Worm (Caenorhabditis elegans): ENCODE results near the gene nhr-167.

Gene nhr-167

DNA sequence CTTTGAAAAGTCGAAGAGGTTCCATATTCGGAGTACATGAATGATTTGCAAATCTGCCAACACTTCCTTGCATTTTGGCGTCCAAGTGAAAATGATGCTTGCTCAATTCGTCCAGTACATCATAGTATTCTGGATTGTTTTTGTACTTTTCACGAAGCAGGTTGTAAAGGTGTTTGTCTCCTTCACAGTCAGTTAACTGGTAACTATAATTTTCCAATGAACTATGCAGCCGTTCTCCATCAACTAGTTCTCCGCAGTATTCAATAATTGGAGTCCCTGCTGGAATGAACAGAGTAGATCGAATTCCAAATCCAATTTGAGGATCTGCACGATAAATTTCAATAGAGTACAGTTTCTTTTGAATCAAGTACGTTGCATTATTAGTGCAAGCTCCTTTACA lies 10.6 kb downstream of the nhr-167 start:
- TF ChIP-seq aly-1 (tag; optimal IDR thresholded peaks at IDR 0.05) (no peak), B0310.2 (tag; optimal IDR thresholded peaks at IDR 0.05) (no peak), sea-1 (GFP tag; conservative IDR thresholded peaks at IDR 0.05) (no peak), tbx-11 (GFP tag; IDR thresholded peaks at IDR 0.05) (no peak), hmg-4 (GFP tag; optimal IDR thresholded peaks at IDR 0.05) (no peak)

DNA sequence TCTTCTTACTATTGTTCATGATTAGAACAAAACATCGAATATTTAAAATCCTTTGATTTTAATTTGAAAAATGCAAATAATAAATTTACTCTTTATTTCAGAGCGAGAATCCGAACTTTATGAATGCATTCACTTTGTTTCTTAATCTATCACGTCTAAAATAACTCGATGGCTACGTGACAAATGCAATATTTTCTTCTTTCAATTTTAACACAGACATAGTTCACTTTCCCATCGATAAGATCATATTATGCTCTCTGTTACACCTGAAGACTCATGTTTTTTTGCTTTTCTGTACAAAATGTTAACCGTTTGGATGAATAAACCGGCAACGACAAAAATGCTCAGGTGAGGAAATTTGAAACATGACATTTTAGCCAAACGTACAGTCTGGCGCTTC lies 12.3 kb downstream of the nhr-167 start:
- no peak for TF ChIP-seq scrt-1 (GFP tag; IDR thresholded peaks at IDR 0.05)
- TF ChIP-seq tbx-37 (GFP tag; conservative IDR thresholded peaks at IDR 0.05), result no peak
- no peak for TF ChIP-seq tbx-11 (GFP tag; IDR thresholded peaks at IDR 0.05)
- TF ChIP-seq aly-1 (tag; optimal IDR thresholded peaks at IDR 0.05), result no peak
- no peak for TF ChIP-seq pes-1 (GFP tag; IDR thresholded peaks at IDR 0.05)
- TF ChIP-seq hnd-1 (tag; optimal IDR thresholded peaks at IDR 0.05), result no peak
- no peak for TF ChIP-seq F13C5.2 (tag; optimal IDR thresholded peaks at IDR 0.05)
- no peak for TF ChIP-seq flt-1 (GFP tag; IDR thresholded peaks at IDR 0.05)
- no peak for TF ChIP-seq B0310.2 (tag; optimal IDR thresholded peaks at IDR 0.05)
- TF ChIP-seq ceh-13 (GFP tag; optimal IDR thresholded peaks at IDR 0.05), result no peak
- TF ChIP-seq hmg-4 (GFP tag; optimal IDR thresholded peaks at IDR 0.05), result no peak
- TF ChIP-seq hmbx-1 (tag; optimal IDR thresholded peaks at IDR 0.05), result no peak
- no peak for TF ChIP-seq ceh-36 (tag; optimal IDR thresholded peaks at IDR 0.05)
- no peak for TF ChIP-seq ets-7 (tag; optimal IDR thresholded peaks at IDR 0.05)

DNA sequence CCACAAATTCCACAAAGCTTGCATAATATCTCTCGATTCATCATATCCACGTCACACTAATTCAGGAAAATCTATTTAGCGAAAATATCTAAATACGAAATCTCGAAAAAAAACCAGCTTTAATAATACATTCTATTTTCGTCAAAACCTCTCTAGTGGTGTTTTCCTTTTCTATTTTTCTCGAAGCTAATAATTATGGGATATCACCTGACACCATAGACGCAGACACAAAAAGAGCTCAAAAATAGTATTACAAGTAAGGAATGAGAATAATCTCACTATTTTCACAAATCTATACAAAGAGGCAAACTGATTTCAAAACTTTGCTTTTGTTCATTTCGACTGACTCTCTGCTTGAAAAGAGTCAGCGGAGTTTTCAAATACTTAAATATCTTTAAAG lies 12.8 kb downstream of the nhr-167 start:
- TF ChIP-seq pes-1 (GFP tag; IDR thresholded peaks at IDR 0.05), result no peak
- no peak for TF ChIP-seq tbx-11 (GFP tag; IDR thresholded peaks at IDR 0.05)
- no peak for TF ChIP-seq scrt-1 (GFP tag; IDR thresholded peaks at IDR 0.05)
- no peak for TF ChIP-seq hmbx-1 (tag; optimal IDR thresholded peaks at IDR 0.05)
- TF ChIP-seq tbx-37 (GFP tag; conservative IDR thresholded peaks at IDR 0.05), result no peak
- TF ChIP-seq ama-1 (optimal IDR thresholded peaks at IDR 0.05), result no peak
- TF ChIP-seq sea-1 (GFP tag; conservative IDR thresholded peaks at IDR 0.05), result no peak
- no peak for TF ChIP-seq tra-4 (tag; optimal IDR thresholded peaks at IDR 0.05)
- TF ChIP-seq ceh-36 (tag; optimal IDR thresholded peaks at IDR 0.05), result no peak
- no peak for TF ChIP-seq ets-7 (tag; optimal IDR thresholded peaks at IDR 0.05)

DNA sequence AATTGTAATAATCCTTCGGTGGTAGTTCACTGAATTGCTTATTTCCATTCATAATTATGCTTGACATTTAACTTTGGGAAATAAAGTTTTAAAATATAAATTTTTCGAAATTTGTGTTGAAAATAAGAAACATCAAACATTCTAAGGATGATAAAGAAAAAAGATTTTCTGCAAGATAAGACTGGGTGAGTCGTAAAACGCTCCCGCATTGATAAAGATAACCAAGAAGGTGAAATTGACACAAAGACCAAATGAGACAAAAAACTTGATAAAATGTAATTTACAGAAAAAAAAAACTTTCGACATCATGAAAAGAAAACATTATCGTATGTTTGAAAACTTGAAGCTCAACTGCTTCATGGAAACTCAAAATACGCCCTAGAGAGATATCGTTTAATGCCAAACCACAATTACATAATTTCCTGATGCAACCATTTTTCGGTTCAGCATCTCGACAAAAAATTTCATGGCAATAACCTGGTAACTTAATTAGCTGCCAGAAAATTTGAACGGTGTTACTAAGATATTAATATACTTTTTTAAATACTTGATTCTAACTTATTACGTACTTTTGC lies 13.8 kb downstream of the nhr-167 start:
- TF ChIP-seq pes-1 (GFP tag; IDR thresholded peaks at IDR 0.05) (no peak), B0310.2 (tag; optimal IDR thresholded peaks at IDR 0.05) (no peak), hnd-1 (tag; optimal IDR thresholded peaks at IDR 0.05) (no peak), scrt-1 (GFP tag; IDR thresholded peaks at IDR 0.05) (no peak), hmg-4 (GFP tag; optimal IDR thresholded peaks at IDR 0.05) (no peak)

DNA sequence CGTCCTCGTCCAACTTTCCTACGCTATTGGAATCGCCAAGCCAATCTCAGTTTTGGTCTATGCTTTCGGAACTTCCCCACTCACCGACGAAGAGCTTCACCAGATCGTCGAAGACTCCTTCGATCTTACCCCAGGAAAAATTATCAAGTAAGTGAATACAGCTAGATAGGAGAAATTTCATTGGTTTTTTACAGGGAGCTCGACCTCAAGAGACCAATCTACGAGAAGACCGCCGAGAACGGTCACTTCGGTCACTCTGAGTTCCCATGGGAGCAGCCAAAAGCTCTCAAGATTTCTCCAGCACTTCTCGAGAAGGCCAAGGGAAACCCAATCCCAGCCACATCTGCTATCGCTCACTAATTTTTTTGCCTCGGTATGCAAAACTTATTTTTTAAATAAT lies 14.9 kb downstream of the nhr-167 start:
- no peak for TF ChIP-seq ceh-36 (tag; optimal IDR thresholded peaks at IDR 0.05)
- no peak for TF ChIP-seq hnd-1 (tag; optimal IDR thresholded peaks at IDR 0.05)
- TF ChIP-seq scrt-1 (GFP tag; IDR thresholded peaks at IDR 0.05), result no peak
- no peak for TF ChIP-seq F13C5.2 (tag; optimal IDR thresholded peaks at IDR 0.05)
- no peak for TF ChIP-seq flt-1 (GFP tag; IDR thresholded peaks at IDR 0.05)

DNA sequence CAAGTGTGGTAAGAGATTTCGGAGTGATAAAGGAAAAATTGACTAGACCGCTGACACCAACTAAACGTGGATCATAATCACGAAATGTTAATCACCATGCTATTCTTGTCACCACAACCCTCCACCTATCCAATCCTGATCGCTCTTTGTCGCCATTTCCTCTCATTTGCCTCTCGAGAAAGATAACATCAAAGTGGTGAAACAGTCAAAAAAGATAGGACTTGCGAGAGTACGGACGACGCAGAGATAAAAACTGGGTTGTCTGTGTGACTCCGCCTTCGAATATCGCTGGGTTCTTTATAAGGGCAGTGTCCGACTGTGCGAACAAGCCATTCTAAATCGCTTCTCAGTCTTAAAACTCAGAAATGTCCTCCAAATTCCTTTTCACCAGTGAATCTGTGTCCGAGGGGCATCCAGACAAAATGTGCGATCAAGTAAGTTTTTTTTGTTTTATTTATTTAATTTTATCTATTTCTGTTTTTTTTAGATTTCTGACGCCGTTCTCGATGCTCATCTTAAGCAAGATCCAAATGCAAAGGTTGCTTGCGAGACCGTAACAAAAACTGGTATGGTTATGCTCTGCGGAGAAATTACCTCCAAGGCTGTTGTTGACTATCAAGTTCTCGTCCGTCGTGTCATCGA lies 16.1 kb downstream of the nhr-167 start, which contains the start of gene sams-1:
Gene sams-1 (plus strand): TSS at position 300 of the 642 bp plus-strand sequence.
- TF ChIP-seq hmg-4 (GFP tag; optimal IDR thresholded peaks at IDR 0.05), result no peak
- no peak for TF ChIP-seq scrt-1 (GFP tag; IDR thresholded peaks at IDR 0.05)
- TF ChIP-seq tra-4 (tag; optimal IDR thresholded peaks at IDR 0.05), result no peak
- TF ChIP-seq sea-1 (GFP tag; conservative IDR thresholded peaks at IDR 0.05), result no peak

DNA sequence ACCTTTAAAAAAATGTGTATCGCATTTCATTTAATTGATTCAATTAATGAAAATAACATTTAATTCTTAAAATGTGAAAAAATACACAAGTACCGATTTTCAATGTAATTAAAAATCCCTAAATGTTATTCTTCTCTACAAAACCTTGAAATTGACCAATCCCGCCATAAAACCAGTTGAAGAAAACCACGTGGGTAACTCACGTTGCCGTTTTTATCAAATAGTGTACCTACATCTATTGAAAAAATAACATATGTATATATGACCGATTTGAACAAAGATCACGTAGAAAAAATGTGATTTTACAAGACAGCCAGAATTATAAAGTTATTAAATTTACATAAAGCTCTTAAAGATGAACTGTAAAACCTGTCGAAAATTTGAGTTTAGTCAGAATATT lies 16.7 kb downstream of the nhr-167 start:
- no peak for TF ChIP-seq ama-1 (optimal IDR thresholded peaks at IDR 0.05)
- no peak for TF ChIP-seq tra-4 (tag; optimal IDR thresholded peaks at IDR 0.05)
- TF ChIP-seq aly-1 (tag; optimal IDR thresholded peaks at IDR 0.05), result no peak
- TF ChIP-seq sea-1 (GFP tag; conservative IDR thresholded peaks at IDR 0.05), result no peak
- no peak for TF ChIP-seq tbx-11 (GFP tag; IDR thresholded peaks at IDR 0.05)
- TF ChIP-seq hnd-1 (tag; optimal IDR thresholded peaks at IDR 0.05), result no peak
- no peak for TF ChIP-seq F13C5.2 (tag; optimal IDR thresholded peaks at IDR 0.05)
- no peak for TF ChIP-seq flt-1 (GFP tag; IDR thresholded peaks at IDR 0.05)
- no peak for TF ChIP-seq hmbx-1 (tag; optimal IDR thresholded peaks at IDR 0.05)
- no peak for TF ChIP-seq ceh-36 (tag; optimal IDR thresholded peaks at IDR 0.05)
- no peak for TF ChIP-seq scrt-1 (GFP tag; IDR thresholded peaks at IDR 0.05)

DNA sequence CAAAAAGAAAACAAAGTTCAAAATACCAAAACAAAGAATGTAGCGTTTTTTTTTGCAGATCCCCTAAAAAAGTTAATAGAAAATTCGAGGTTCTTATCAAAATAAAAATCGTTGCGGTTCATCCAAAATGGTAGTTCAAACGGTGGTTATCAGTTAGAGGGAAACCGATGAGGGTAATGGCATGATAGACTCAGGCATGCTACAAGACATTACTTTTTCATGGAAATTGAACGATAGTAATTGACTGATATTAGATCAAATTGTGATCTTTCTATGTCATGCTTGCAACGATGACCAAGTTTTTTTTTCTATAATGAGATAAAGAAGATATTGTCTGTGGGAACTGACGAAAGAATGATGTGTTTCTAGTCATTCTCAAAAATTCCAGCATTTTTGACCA lies 17.3 kb downstream of the nhr-167 start:
- TF ChIP-seq B0310.2 (tag; optimal IDR thresholded peaks at IDR 0.05) (no peak), ceh-13 (GFP tag; optimal IDR thresholded peaks at IDR 0.05) (no peak), tbx-37 (GFP tag; conservative IDR thresholded peaks at IDR 0.05) (no peak), scrt-1 (GFP tag; IDR thresholded peaks at IDR 0.05) (no peak)

DNA sequence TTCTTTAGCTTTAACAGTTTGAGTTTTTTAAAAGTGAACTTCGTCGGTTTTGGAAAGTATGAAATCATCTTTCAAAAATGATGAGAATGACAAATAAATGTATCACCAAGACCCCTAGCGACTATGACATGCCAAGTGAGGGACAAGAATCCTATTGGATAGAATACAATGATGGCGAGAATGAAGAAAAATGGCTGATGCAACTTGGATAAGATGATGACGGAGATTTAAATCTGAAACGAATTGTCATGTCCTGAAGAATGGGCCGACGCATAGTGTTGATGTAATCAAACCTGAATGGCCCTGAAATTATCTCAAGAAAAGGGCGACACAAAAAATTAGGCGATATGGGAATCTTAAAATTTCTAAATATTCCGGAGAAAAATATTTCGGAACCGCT lies 18.2 kb downstream of the nhr-167 start:
- TF ChIP-seq F13C5.2 (tag; optimal IDR thresholded peaks at IDR 0.05) (no peak), aly-1 (tag; optimal IDR thresholded peaks at IDR 0.05) (no peak), hmbx-1 (tag; optimal IDR thresholded peaks at IDR 0.05) (no peak), tbx-37 (GFP tag; conservative IDR thresholded peaks at IDR 0.05) (no peak), sea-1 (GFP tag; conservative IDR thresholded peaks at IDR 0.05) (no peak), pes-1 (GFP tag; IDR thresholded peaks at IDR 0.05) (no peak), flt-1 (GFP tag; IDR thresholded peaks at IDR 0.05) (no peak), ama-1 (optimal IDR thresholded peaks at IDR 0.05) (no peak), hmg-4 (GFP tag; optimal IDR thresholded peaks at IDR 0.05) (no peak), scrt-1 (GFP tag; IDR thresholded peaks at IDR 0.05) (no peak), ceh-13 (GFP tag; optimal IDR thresholded peaks at IDR 0.05) (no peak), tra-4 (tag; optimal IDR thresholded peaks at IDR 0.05) (no peak), B0310.2 (tag; optimal IDR thresholded peaks at IDR 0.05) (no peak), hnd-1 (tag; optimal IDR thresholded peaks at IDR 0.05) (no peak), ceh-36 (tag; optimal IDR thresholded peaks at IDR 0.05) (no peak), tbx-11 (GFP tag; IDR thresholded peaks at IDR 0.05) (no peak)

Data from whole organism, early embryonic.